Worm (Caenorhabditis elegans) whole organism, L3 larva: Measurements from ENCODE around the gene F35H10.2.

ENCODE experiments used
- egl-5 ChIP-seq: fragments of 150-350 bp; optimal IDR thresholded peaks from 2 replicates; lab custom pipeline; 2017; ENCODE audit warnings: missing biosample characterization, missing genetic modification reagents, missing genetic modification characterization, inconsistent platforms
- fos-1 ChIP-seq: fragments of 150-350 bp; optimal IDR thresholded peaks from 2 replicates; lab custom pipeline; 2014; ENCODE audit warnings: missing biosample characterization, missing genetic modification characterization
- lsy-12 ChIP-seq: sonication (generic microtip); optimal IDR thresholded peaks from 2 replicates; lab custom pipeline; 2016; ENCODE audit warnings: mild to moderate bottlenecking, missing genetic modification characterization, missing compliant biosample characterization
- nhr-237 ChIP-seq: fragments of 150-350 bp; optimal IDR thresholded peaks from 2 replicates; lab custom pipeline; 2014; ENCODE audit warnings: missing biosample characterization, missing genetic modification characterization
- nhr-28 ChIP-seq: fragments of 150-350 bp; optimal IDR thresholded peaks from 2 replicates; lab custom pipeline; 2014; ENCODE audit warnings: missing biosample characterization, missing genetic modification characterization
- tbx-2 ChIP-seq: sonication (generic microtip); optimal IDR thresholded peaks from 2 replicates; lab custom pipeline; 2016; ENCODE audit warnings: mild to moderate bottlenecking, missing genetic modification characterization, missing compliant biosample characterization

- TF ChIP-seq nhr-237 (no peak), tbx-2 (tag; lab: Kevin White, UChicago) (no peak), egl-5 (tag; lab: Kevin White, UChicago) (no peak), fos-1 (no peak), nhr-28 (tag; lab: Kevin White, UChicago) (no peak), lsy-12 (no peak)
These were observed 4.5 kb downstream of the F35H10.2 start for ce11 chrIV:8333554-8333953.
